Worm (Caenorhabditis elegans) whole organism, L1 larva: ENCODE measurements around the gene C16D9.5.

Experiments used
- dpl-1 ChIP-seq, 3 experiments: fragments of 150-350 bp in 2 of 3; sonication (generic microtip) in 1 of 3; optimal IDR thresholded peaks; 2 replicates each; lab custom pipeline; 2014 to 2017; ENCODE audit warnings: missing biosample characterization in 3 of 3, missing genetic modification characterization in 3 of 3, missing genetic modification reagents in 3 of 3
- egl-27 ChIP-seq, 2 experiments: fragments of 150-350 bp in 1 of 2; sonication (generic microtip); optimal IDR thresholded peaks; 3 replicates each; lab custom pipeline; 2017 to 2018; ENCODE audit warnings: missing biosample characterization in 2 of 2, missing genetic modification characterization in 2 of 2, missing genetic modification reagents in 2 of 2
- nhr-20 ChIP-seq: sonication (generic microtip); optimal IDR thresholded peaks from 2 replicates; lab custom pipeline; 2016; ENCODE audit warnings: mild to moderate bottlenecking, missing genetic modification characterization, missing compliant biosample characterization
- nhr-28 ChIP-seq: fragments of 150-350 bp; optimal IDR thresholded peaks from 2 replicates; lab custom pipeline; 2014; ENCODE audit warnings: missing biosample characterization, missing genetic modification characterization
- sup-37 ChIP-seq: fragments of 200-800 bp; sonication (Bioruptor generic); optimal IDR thresholded peaks from 2 replicates; lab custom pipeline; 2018; ENCODE audit warnings: mild to moderate bottlenecking, missing genetic modification characterization, missing compliant biosample characterization

DNA sequence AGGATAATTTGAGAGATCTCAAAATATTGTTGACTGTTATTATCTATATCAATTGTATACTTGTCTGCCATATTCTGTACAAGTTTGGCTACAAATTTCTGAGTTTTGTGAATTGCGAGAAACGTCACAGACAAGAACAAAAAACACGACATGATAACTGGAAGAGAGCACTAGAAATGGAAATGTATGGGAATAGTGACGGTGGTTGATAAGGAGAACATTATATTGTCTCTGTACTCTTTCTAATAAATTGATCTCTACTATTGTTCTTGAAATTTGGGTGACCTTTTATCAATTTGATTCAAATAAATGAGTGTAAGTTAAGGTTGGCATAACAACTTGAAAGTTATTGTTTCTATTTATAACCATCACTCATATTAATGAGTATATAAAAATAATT is 32.5 kb downstream of the C16D9.5 start:
- no peak for TF ChIP-seq sup-37 (GFP tag; lab: Kevin White, UChicago)
- TF ChIP-seq nhr-28 (tag; lab: Kevin White, UChicago) = no peak
- no peak for TF ChIP-seq egl-27 (tag; optimal IDR thresholded peaks at IDR 0.05; lab: Kevin White, UChicago)
- TF ChIP-seq dpl-1 (GFP tag; optimal IDR thresholded peaks at IDR 0.05; lab: Kevin White, UChicago) = no peak
- TF ChIP-seq nhr-20 (tag; lab: Kevin White, UChicago) = no peak
